Fruit fly (Drosophila melanogaster): ENCODE data around the gene Vha26.

DNA sequence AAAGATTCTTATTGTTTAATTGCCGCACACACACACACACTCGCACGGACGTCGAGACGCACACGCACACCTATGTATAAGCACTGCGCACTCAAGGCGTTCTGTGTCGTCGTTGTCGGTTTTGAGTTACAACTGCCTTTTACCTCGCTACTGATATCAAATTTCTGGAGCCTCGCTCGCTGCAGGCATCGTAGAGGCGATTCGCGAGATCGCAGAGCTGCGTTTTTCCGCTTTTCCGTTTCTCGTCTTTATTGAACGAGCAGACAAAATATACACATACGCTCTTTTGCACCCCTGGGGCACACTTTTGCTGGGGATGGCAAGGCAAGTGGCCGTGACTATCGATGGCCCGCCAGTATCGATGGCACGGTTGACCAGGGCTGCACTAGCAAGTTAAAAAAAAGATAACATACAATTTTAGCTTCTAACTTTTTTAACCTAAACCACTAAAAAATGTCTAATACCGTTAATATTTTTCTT, 44.1 kb upstream of the Vha26 start, which contains the start of gene CG2519:
- no peak for TF ChIP-seq ap (GFP tag; IDR thresholded peaks at IDR 0.05)
- no peak for TF ChIP-seq nom (GFP tag; optimal IDR thresholded peaks at IDR 0.05)

Data from whole organism, embryonic.